Worm (Caenorhabditis elegans) whole organism, L4/young adult: ENCODE data around the gene ZC84.6.

Experiments
- W03F9.2 ChIP-seq: fragments of 150-350 bp; optimal IDR thresholded peaks from 2 replicates; lab custom pipeline; 2014; ENCODE audit warnings: missing biosample characterization, missing genetic modification characterization
- dao-5 ChIP-seq: sonication (generic microtip); optimal IDR thresholded peaks from 2 replicates; lab custom pipeline; 2016; ENCODE audit warnings: missing genotype, missing genetic modification characterization, moderate library complexity, missing compliant biosample characterization
- him-1 ChIP-seq: sonication (generic microtip); optimal IDR thresholded peaks from 2 replicates; lab custom pipeline; 2016; ENCODE audit warnings: missing genotype, missing genetic modification reagents, missing genetic modification characterization, missing compliant biosample characterization

ce11 chrIII:9151782-9152181 is 47.7 kb downstream of the ZC84.6 start:
- TF ChIP-seq dao-5 (tag; lab: Kevin White, UChicago) (no peak), him-1 (no peak), W03F9.2 (tag; lab: Kevin White, UChicago) (no peak)
